Worm (Caenorhabditis elegans) whole organism, early embryonic: ENCODE results near the gene lap-1.

Experiments
- F13C5.2 ChIP-seq: sonication (generic microtip); optimal IDR thresholded peaks from 2 replicates; lab custom pipeline; 2017; ENCODE audit warnings: mild to moderate bottlenecking, missing genetic modification characterization, inconsistent platforms, missing compliant biosample characterization
- aly-1 ChIP-seq: sonication (generic microtip); optimal IDR thresholded peaks from 2 replicates; lab custom pipeline; 2016; ENCODE audit warnings: missing genetic modification characterization, missing compliant biosample characterization
- ama-1 ChIP-seq: fragments of 150-350 bp; optimal IDR thresholded peaks from 2 replicates; lab custom pipeline; 2014
- ceh-36 ChIP-seq: sonication (generic microtip); optimal IDR thresholded peaks from 2 replicates; lab custom pipeline; 2016; ENCODE audit warnings: missing genetic modification characterization, inconsistent platforms, missing compliant biosample characterization
- ets-7 ChIP-seq: sonication (generic microtip); optimal IDR thresholded peaks from 2 replicates; lab custom pipeline; 2016; ENCODE audit warnings: missing genotype, missing genetic modification characterization, missing compliant biosample characterization
- flt-1 ChIP-seq: fragments of 200-800 bp; sonication (Bioruptor generic); IDR thresholded peaks from 2 replicates; pipeline ENCODE4 v1.3.6; 2022; ENCODE audit warnings: missing genetic modification characterization, missing compliant biosample characterization
- hmbx-1 ChIP-seq: sonication (generic microtip); optimal IDR thresholded peaks from 2 replicates; lab custom pipeline; 2016; ENCODE audit warnings: mild to moderate bottlenecking, missing genetic modification characterization, missing compliant biosample characterization
- hmg-4 ChIP-seq: fragments of 200-800 bp; sonication (Bioruptor generic); optimal IDR thresholded peaks from 2 replicates; lab custom pipeline; 2018; ENCODE audit warnings: mild to moderate bottlenecking, missing genetic modification characterization, missing compliant biosample characterization
- hnd-1 ChIP-seq: sonication (generic microtip); optimal IDR thresholded peaks from 2 replicates; lab custom pipeline; 2016; ENCODE audit warnings: missing genetic modification characterization, missing compliant biosample characterization
- sea-1 ChIP-seq: fragments of 200-800 bp; sonication (Bioruptor generic); conservative IDR thresholded peaks from 2 replicates; pipeline ENCODE4 v1.3.6; 2022; ENCODE audit warnings: missing genetic modification characterization, missing compliant biosample characterization
- tbx-37 ChIP-seq: fragments of 200-800 bp; sonication (Bioruptor generic); conservative IDR thresholded peaks from 2 replicates; pipeline ENCODE4 v1.3.6; 2022; ENCODE audit warnings: missing genetic modification reagents, missing genetic modification characterization, missing compliant biosample characterization
- tra-4 ChIP-seq: sonication (generic microtip); optimal IDR thresholded peaks from 2 replicates; lab custom pipeline; 2017; ENCODE audit warnings: missing genetic modification characterization, missing compliant biosample characterization

ce11 chrIII:8370846-8371257 is 30.9 kb downstream of the lap-1 start:
- TF ChIP-seq hmbx-1 (tag; lab: Kevin White, UChicago) (no peak), flt-1 (no peak), ama-1 (lab: Kevin White, UChicago) (no peak), tbx-37 (GFP tag; lab: Robert Waterston, UW) (no peak), aly-1 (tag; lab: Kevin White, UChicago) (no peak), hnd-1 (tag; lab: Kevin White, UChicago) (no peak), sea-1 (GFP tag; lab: Robert Waterston, UW) (no peak), ceh-36 (tag; lab: Kevin White, UChicago) (no peak), hmg-4 (GFP tag; lab: Kevin White, UChicago) (no peak), ets-7 (no peak), F13C5.2 (no peak), tra-4 (tag; lab: Kevin White, UChicago) (no peak)
